Worm (Caenorhabditis elegans) whole organism, L2 larva: Measurements from ENCODE around the gene JC8.16.

Experiments
- egl-27 ChIP-seq: sonication (generic microtip); optimal IDR thresholded peaks from 3 replicates; lab custom pipeline; 2017; ENCODE audit warnings: missing biosample characterization, missing genetic modification reagents, missing genetic modification characterization
- unc-55 ChIP-seq: fragments of 150-350 bp; sonication (generic microtip); optimal IDR thresholded peaks from 3 replicates; lab custom pipeline; 2014; ENCODE audit warnings: missing biosample characterization, missing genetic modification reagents, missing genetic modification characterization

DNA sequence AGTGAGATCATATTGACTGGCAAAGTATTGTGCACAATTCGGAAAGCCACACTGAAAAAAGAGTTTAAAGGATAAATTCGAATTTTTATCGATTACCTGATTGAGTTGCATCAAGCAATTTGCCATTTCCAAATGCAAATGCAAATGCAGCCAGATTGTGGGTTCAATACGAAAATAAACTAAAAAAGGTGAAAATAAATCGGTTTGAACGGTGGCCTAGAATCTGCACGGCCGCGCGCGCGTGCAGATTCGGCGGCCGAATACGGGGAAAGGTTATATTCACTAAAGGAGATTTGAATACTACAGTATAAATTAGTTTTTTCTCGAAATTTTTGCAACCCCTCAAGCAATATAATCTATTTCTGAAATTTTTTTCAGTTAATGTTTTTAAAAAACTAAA lies 30.3 kb downstream of the JC8.16 start, which contains the start of gene Y67H2A.10:
- TF ChIP-seq egl-27 = no peak
- peak; percentile 18 for TF ChIP-seq unc-55 (GFP tag; lab: Kevin White, UChicago)
